Worm (Caenorhabditis elegans) whole organism, midembryonic: ENCODE results near the gene vab-7.

Experiments
- cog-1 ChIP-seq: sonication (generic microtip); optimal IDR thresholded peaks from 2 replicates; lab custom pipeline; 2016; ENCODE audit warnings: missing genetic modification characterization, missing compliant biosample characterization
- flt-1 ChIP-seq: fragments of 200-800 bp; sonication (Bioruptor generic); IDR thresholded peaks from 2 replicates; pipeline ENCODE4 v1.3.6; 2022; ENCODE audit warnings: missing genetic modification characterization, missing compliant biosample characterization
- klf-2 ChIP-seq: fragments of 200-800 bp; sonication (Bioruptor generic); conservative IDR thresholded peaks from 2 replicates; pipeline ENCODE4 v1.3.6; 2022; ENCODE audit warnings: missing genetic modification reagents, missing genetic modification characterization, missing compliant biosample characterization
- med-1 ChIP-seq: sonication (generic microtip); optimal IDR thresholded peaks from 2 replicates; lab custom pipeline; 2017; ENCODE audit warnings: missing genetic modification characterization, mild to moderate bottlenecking, missing compliant biosample characterization, antibody characterized with exemption, missing genetic modification reagents; ENCODE audit not compliant: insufficient read depth
- ref-1 ChIP-seq: fragments of 200-800 bp; sonication (Bioruptor generic); conservative IDR thresholded peaks from 2 replicates; pipeline ENCODE4 v1.3.6; 2022; ENCODE audit warnings: missing genetic modification reagents, missing genetic modification characterization, missing compliant biosample characterization
- ztf-23 ChIP-seq: fragments of 200-800 bp; sonication (Bioruptor generic); IDR thresholded peaks from 2 replicates; pipeline ENCODE4 v1.3.6; 2022; ENCODE audit warnings: missing genetic modification reagents, missing genetic modification characterization, missing compliant biosample characterization

- TF ChIP-seq cog-1 (tag; lab: Kevin White, UChicago) (no peak), med-1 (GFP tag; lab: Kevin White, UChicago) (no peak), flt-1 (GFP tag; lab: Robert Waterston, UW) (no peak), ref-1 (GFP tag; lab: Robert Waterston, UW) (no peak), ztf-23 (GFP tag; lab: Robert Waterston, UW) (no peak), klf-2 (no peak)
Measured at ce11 chrIII:10914971-10915370, 5.2 kb upstream of the vab-7 start.
